Worm (Caenorhabditis elegans) whole organism, young adult: Measurements from ENCODE around the gene C07B5.2.
A peak's percentile ranks its signal among the peaks of the same experiment; 100 is the strongest.

Experiments used
- B0019.2 ChIP-seq: fragments of 200-800 bp; sonication (Bioruptor generic); conservative IDR thresholded peaks from 2 replicates; pipeline ENCODE4 v1.3.6; 2022; ENCODE audit warnings: missing genetic modification reagents, missing genetic modification characterization, missing compliant biosample characterization
- B0035.1 ChIP-seq: sonication (generic microtip); optimal IDR thresholded peaks from 2 replicates; lab custom pipeline; 2016; ENCODE audit warnings: missing genetic modification characterization, mild to moderate bottlenecking, missing compliant biosample characterization, missing genotype, missing genetic modification reagents
- C06A6.2 ChIP-seq: fragments of 200-800 bp; sonication (Bioruptor generic); conservative IDR thresholded peaks from 2 replicates; pipeline ENCODE4 v1.3.6; 2022; ENCODE audit warnings: missing genetic modification characterization, missing compliant biosample characterization
- C17E4.6 ChIP-seq: fragments of 200-800 bp; sonication (Bioruptor generic); IDR thresholded peaks from 2 replicates; pipeline ENCODE4 v1.3.6; 2022; ENCODE audit warnings: missing genetic modification reagents, missing genetic modification characterization, missing compliant biosample characterization
- F10E7.11 ChIP-seq: sonication (generic microtip); optimal IDR thresholded peaks from 2 replicates; lab custom pipeline; 2017; ENCODE audit warnings: mild to moderate bottlenecking, missing genetic modification characterization, moderate library complexity, missing compliant biosample characterization
- F22D6.2 ChIP-seq: sonication (generic microtip); optimal IDR thresholded peaks from 2 replicates; lab custom pipeline; 2016; ENCODE audit warnings: mild to moderate bottlenecking, missing genetic modification characterization, missing compliant biosample characterization
- F33H1.4 ChIP-seq: fragments of 200-800 bp; sonication (Bioruptor generic); IDR thresholded peaks from 2 replicates; pipeline ENCODE4 v1.3.6; 2022; ENCODE audit warnings: missing genetic modification reagents, missing genetic modification characterization, missing compliant biosample characterization
- F49E8.2 ChIP-seq: sonication (generic microtip); optimal IDR thresholded peaks from 3 replicates; lab custom pipeline; 2017; ENCODE audit warnings: missing genetic modification characterization, mild to moderate bottlenecking, missing compliant biosample characterization, antibody characterized with exemption, moderate library complexity; ENCODE audit not compliant: insufficient read depth
- F52B5.7 ChIP-seq: sonication (generic microtip); optimal IDR thresholded peaks from 2 replicates; lab custom pipeline; 2016; ENCODE audit warnings: mild to moderate bottlenecking, missing genetic modification characterization, missing compliant biosample characterization
- F55B11.4 ChIP-seq: sonication (generic microtip); optimal IDR thresholded peaks from 2 replicates; lab custom pipeline; 2016; ENCODE audit warnings: missing compliant biosample characterization, missing genetic modification characterization, borderline replicate concordance; ENCODE audit not compliant: insufficient read depth
- F57C9.4 ChIP-seq: sonication (generic microtip); optimal IDR thresholded peaks from 2 replicates; lab custom pipeline; 2017; ENCODE audit warnings: mild to moderate bottlenecking, missing genetic modification characterization, missing compliant biosample characterization
- K11D2.4 ChIP-seq: fragments of 200-800 bp; sonication (Bioruptor generic); IDR thresholded peaks from 2 replicates; pipeline ENCODE4 v1.3.6; 2022; ENCODE audit warnings: missing genetic modification reagents, missing genetic modification characterization, missing compliant biosample characterization
- Y67H2A.10 ChIP-seq: fragments of 200-800 bp; sonication (Bioruptor generic); conservative IDR thresholded peaks from 2 replicates; pipeline ENCODE4 v1.3.6; 2022; ENCODE audit warnings: missing genetic modification reagents, missing genetic modification characterization, missing compliant biosample characterization
- Y95B8A.8 ChIP-seq: fragments of 200-800 bp; sonication (Bioruptor generic); IDR thresholded peaks from 2 replicates; pipeline ENCODE4 v1.3.6; 2022; ENCODE audit warnings: missing genetic modification reagents, missing genetic modification characterization, missing compliant biosample characterization
- ZK185.1 ChIP-seq: sonication (generic microtip); optimal IDR thresholded peaks from 2 replicates; lab custom pipeline; 2016; ENCODE audit warnings: mild to moderate bottlenecking, missing genetic modification characterization, missing compliant biosample characterization; ENCODE audit not compliant: poor library complexity, severe bottlenecking
- aptf-2 ChIP-seq: fragments of 200-800 bp; sonication (Bioruptor generic); conservative IDR thresholded peaks from 2 replicates; pipeline ENCODE4 v1.3.6; 2022; ENCODE audit warnings: missing genetic modification reagents, missing genetic modification characterization, missing compliant biosample characterization
- athp-1 ChIP-seq: sonication (generic microtip); optimal IDR thresholded peaks from 2 replicates; lab custom pipeline; 2017; ENCODE audit warnings: mild to moderate bottlenecking, missing genetic modification characterization, missing compliant biosample characterization
- attf-3 ChIP-seq: fragments of 200-800 bp; sonication (Bioruptor generic); conservative IDR thresholded peaks from 2 replicates; pipeline ENCODE4 v1.3.6; 2022; ENCODE audit warnings: missing genetic modification reagents, missing genetic modification characterization, missing compliant biosample characterization
- attf-5 ChIP-seq: fragments of 200-800 bp; sonication (Bioruptor generic); optimal IDR thresholded peaks from 2 replicates; lab custom pipeline; 2018; ENCODE audit warnings: mild to moderate bottlenecking, missing genetic modification characterization, missing compliant biosample characterization
- ccch-3 ChIP-seq: fragments of 200-800 bp; sonication (Bioruptor generic); optimal IDR thresholded peaks from 2 replicates; lab custom pipeline; 2018; ENCODE audit warnings: mild to moderate bottlenecking, missing genetic modification characterization, missing compliant biosample characterization
- cebp-2 ChIP-seq: fragments of 200-800 bp; sonication (Bioruptor generic); IDR thresholded peaks from 2 replicates; pipeline ENCODE4 v1.3.6; 2022; ENCODE audit warnings: missing genetic modification characterization, missing compliant biosample characterization
- ceh-40 ChIP-seq: fragments of 200-800 bp; sonication (Bioruptor generic); IDR thresholded peaks from 2 replicates; pipeline ENCODE4 v1.3.6; 2022; ENCODE audit warnings: missing genetic modification characterization, missing compliant biosample characterization
- ceh-58 ChIP-seq: fragments of 200-800 bp; sonication (Bioruptor generic); IDR thresholded peaks from 2 replicates; pipeline ENCODE4 v1.3.6; 2022; ENCODE audit warnings: missing genetic modification characterization, missing compliant biosample characterization
- ceh-91 ChIP-seq: fragments of 200-800 bp; sonication (Bioruptor generic); IDR thresholded peaks from 2 replicates; pipeline ENCODE4 v1.3.6; 2022; ENCODE audit warnings: missing genetic modification reagents, missing genetic modification characterization, missing compliant biosample characterization
- egl-44 ChIP-seq: fragments of 200-800 bp; sonication (Bioruptor generic); IDR thresholded peaks from 2 replicates; pipeline ENCODE4 v1.3.6; 2022; ENCODE audit warnings: missing genetic modification reagents, missing genetic modification characterization, missing compliant biosample characterization
- egrh-3 ChIP-seq: fragments of 200-800 bp; sonication (Bioruptor generic); IDR thresholded peaks from 2 replicates; pipeline ENCODE4 v1.3.6; 2022; ENCODE audit warnings: missing genetic modification reagents, missing genetic modification characterization, missing compliant biosample characterization
- fkh-3 ChIP-seq: sonication (generic microtip); optimal IDR thresholded peaks from 2 replicates; lab custom pipeline; 2016; ENCODE audit warnings: mild to moderate bottlenecking, missing genetic modification characterization, missing compliant biosample characterization
- gei-17 ChIP-seq: fragments of 200-800 bp; sonication (Bioruptor generic); optimal IDR thresholded peaks from 2 replicates; lab custom pipeline; 2018; ENCODE audit warnings: mild to moderate bottlenecking, missing genetic modification characterization, missing compliant biosample characterization
- hlh-26 ChIP-seq: fragments of 200-800 bp; sonication (Bioruptor generic); conservative IDR thresholded peaks from 2 replicates; pipeline ENCODE4 v1.3.6; 2022; ENCODE audit warnings: missing genetic modification reagents, missing genetic modification characterization, missing compliant biosample characterization
- hmg-1.2 ChIP-seq: fragments of 200-800 bp; sonication (Bioruptor generic); IDR thresholded peaks from 2 replicates; pipeline ENCODE4 v1.3.6; 2022; ENCODE audit warnings: missing genetic modification reagents, missing genetic modification characterization, missing compliant biosample characterization
- lag-1 ChIP-seq: fragments of 200-800 bp; sonication (Bioruptor generic); IDR thresholded peaks from 2 replicates; pipeline ENCODE4 v1.3.6; 2022; ENCODE audit warnings: missing genetic modification reagents, missing genetic modification characterization, missing compliant biosample characterization
- lin-26 ChIP-seq: fragments of 200-800 bp; sonication (Bioruptor generic); IDR thresholded peaks from 2 replicates; pipeline ENCODE4 v1.3.6; 2022; ENCODE audit warnings: missing genetic modification reagents, missing genetic modification characterization, missing compliant biosample characterization
- lin-40 ChIP-seq: sonication (generic microtip); optimal IDR thresholded peaks from 2 replicates; lab custom pipeline; 2016; ENCODE audit warnings: missing genetic modification characterization, mild to moderate bottlenecking, missing compliant biosample characterization, missing genotype, missing genetic modification reagents
- lsy-27 ChIP-seq: sonication (generic microtip); optimal IDR thresholded peaks from 2 replicates; lab custom pipeline; 2017; ENCODE audit warnings: missing genetic modification characterization, mild to moderate bottlenecking, missing compliant biosample characterization, antibody characterized with exemption, missing genotype, borderline replicate concordance; ENCODE audit not compliant: insufficient read depth
- madf-8 ChIP-seq: fragments of 200-800 bp; sonication (Bioruptor generic); conservative IDR thresholded peaks from 2 replicates; pipeline ENCODE4 v1.3.6; 2022; ENCODE audit warnings: missing genetic modification reagents, missing genetic modification characterization, missing compliant biosample characterization
- mcd-1 ChIP-seq: fragments of 200-800 bp; sonication (Bioruptor generic); IDR thresholded peaks from 2 replicates; pipeline ENCODE4 v1.3.6; 2022; ENCODE audit warnings: missing genetic modification reagents, missing genetic modification characterization, missing compliant biosample characterization
- mel-28 ChIP-seq: sonication (generic microtip); optimal IDR thresholded peaks from 2 replicates; lab custom pipeline; 2016; ENCODE audit warnings: borderline replicate concordance, mild to moderate bottlenecking, missing genetic modification characterization, missing compliant biosample characterization
- nhr-179 ChIP-seq: sonication (generic microtip); optimal IDR thresholded peaks from 2 replicates; lab custom pipeline; 2016; ENCODE audit warnings: mild to moderate bottlenecking, missing genetic modification characterization, missing compliant biosample characterization
- pbrm-1 ChIP-seq: fragments of 200-800 bp; sonication (Bioruptor generic); IDR thresholded peaks from 2 replicates; pipeline ENCODE4 v1.3.6; 2022; ENCODE audit warnings: missing genetic modification reagents, missing genetic modification characterization, missing compliant biosample characterization
- rcor-1 ChIP-seq: fragments of 200-800 bp; sonication (Bioruptor generic); IDR thresholded peaks from 2 replicates; pipeline ENCODE4 v1.3.6; 2022; ENCODE audit warnings: missing genetic modification reagents, missing genetic modification characterization, missing compliant biosample characterization
- repo-1 ChIP-seq: sonication (generic microtip); optimal IDR thresholded peaks from 2 replicates; lab custom pipeline; 2017; ENCODE audit warnings: mild to moderate bottlenecking, missing genetic modification characterization, missing compliant biosample characterization
- snpc-1.1 ChIP-seq: sonication (generic microtip); optimal IDR thresholded peaks from 2 replicates; lab custom pipeline; 2017; ENCODE audit warnings: missing genetic modification characterization, mild to moderate bottlenecking, missing compliant biosample characterization, antibody characterized with exemption, moderate library complexity, missing genotype, missing genetic modification reagents; ENCODE audit not compliant: insufficient read depth
- snpc-1.3 ChIP-seq: sonication (generic microtip); optimal IDR thresholded peaks from 2 replicates; lab custom pipeline; 2017; ENCODE audit warnings: missing genetic modification characterization, mild to moderate bottlenecking, missing compliant biosample characterization, antibody characterized with exemption, moderate library complexity, missing genotype, missing genetic modification reagents; ENCODE audit not compliant: insufficient read depth
- sptf-2 ChIP-seq: fragments of 200-800 bp; sonication (Bioruptor generic); optimal IDR thresholded peaks from 2 replicates; lab custom pipeline; 2018; ENCODE audit warnings: mild to moderate bottlenecking, missing genetic modification characterization, missing compliant biosample characterization
- unc-62 ChIP-seq: fragments of 150-350 bp; optimal IDR thresholded peaks from 2 replicates; lab custom pipeline; 2014; ENCODE audit warnings: missing biosample characterization, missing genetic modification reagents, missing genetic modification characterization
- zim-3 ChIP-seq: sonication (generic microtip); optimal IDR thresholded peaks from 2 replicates; lab custom pipeline; 2017; ENCODE audit warnings: mild to moderate bottlenecking, missing genetic modification characterization, moderate library complexity, missing compliant biosample characterization
- ztf-26 ChIP-seq: sonication (generic microtip); optimal IDR thresholded peaks from 2 replicates; lab custom pipeline; 2017; ENCODE audit warnings: missing genetic modification characterization, missing compliant biosample characterization
- ztf-6 ChIP-seq: fragments of 200-800 bp; sonication (Bioruptor generic); IDR thresholded peaks from 2 replicates; pipeline ENCODE4 v1.3.6; 2022; ENCODE audit warnings: missing genetic modification reagents, missing genetic modification characterization, missing compliant biosample characterization

C07B5.2 gene

ce11 chrX:9560931-9561330 is 43.9 kb upstream of the C07B5.2 start (continued):
- TF ChIP-seq lin-40 (peak; percentile 9), lin-26 (peak; percentile 82), ccch-3 (no peak), mel-28 (tag; lab: Kevin White, UChicago) (no peak), pbrm-1 (GFP tag; lab: Robert Waterston, UW) (peak; percentile 79), egrh-3 (GFP tag; lab: Robert Waterston, UW) (no peak), gei-17 (GFP tag; lab: Kevin White, UChicago) (no peak), F10E7.11 (tag; lab: Kevin White, UChicago) (no peak), aptf-2 (no peak), ceh-58 (GFP tag; lab: Robert Waterston, UW) (no peak), sptf-2 (GFP tag; lab: Kevin White, UChicago) (no peak), hlh-26 (GFP tag; lab: Robert Waterston, UW) (no peak), lsy-27 (no peak), repo-1 (peak; percentile 42), zim-3 (tag; lab: Kevin White, UChicago) (peak; percentile 79), F55B11.4 (tag; lab: Kevin White, UChicago) (no peak), B0035.1 (tag; lab: Kevin White, UChicago) (no peak), Y67H2A.10 (GFP tag; lab: Robert Waterston, UW) (peak; percentile 20; the same call in 1 of the 2 replicates), ceh-91 (no peak), F33H1.4 (GFP tag; lab: Robert Waterston, UW) (no peak), B0019.2 (GFP tag; lab: Robert Waterston, UW) (no peak), rcor-1 (GFP tag; lab: Robert Waterston, UW) (peak; percentile 60), fkh-3 (no peak), madf-8 (no peak), attf-3 (GFP tag; lab: Robert Waterston, UW) (no peak), lag-1 (GFP tag; lab: Robert Waterston, UW) (no peak), C06A6.2 (GFP tag; lab: Robert Waterston, UW) (no peak; the same call in 1 of the 2 replicates), hmg-1.2 (GFP tag; lab: Robert Waterston, UW) (peak; percentile 55), ztf-26 (tag; lab: Kevin White, UChicago) (peak; percentile 44), F49E8.2 (tag; lab: Kevin White, UChicago) (no peak), egl-44 (GFP tag; lab: Robert Waterston, UW) (no peak), F52B5.7 (tag; lab: Kevin White, UChicago) (peak; percentile 54), unc-62 (GFP tag; lab: Kevin White, UChicago) (no peak), ZK185.1 (tag; lab: Kevin White, UChicago) (no peak), ztf-6 (GFP tag; lab: Robert Waterston, UW) (0 out of 2 replicates have a peak, but pooled peaks have one; percentile 79), nhr-179 (no peak), snpc-1.3 (tag; lab: Kevin White, UChicago) (peak; percentile 39), cebp-2 (GFP tag; lab: Robert Waterston, UW) (0 out of 2 replicates have a peak, but pooled peaks have one; percentile 56), K11D2.4 (GFP tag; lab: Robert Waterston, UW) (no peak), attf-5 (GFP tag; lab: Kevin White, UChicago) (no peak), athp-1 (tag; lab: Kevin White, UChicago) (no peak), Y95B8A.8 (GFP tag; lab: Robert Waterston, UW) (no peak), snpc-1.1 (peak; percentile 36), F57C9.4 (tag; lab: Kevin White, UChicago) (no peak), mcd-1 (GFP tag; lab: Robert Waterston, UW) (no peak), C17E4.6 (GFP tag; lab: Robert Waterston, UW) (no peak), ceh-40 (GFP tag; lab: Robert Waterston, UW) (no peak), F22D6.2 (tag; lab: Kevin White, UChicago) (no peak)
